Fruit fly (Drosophila melanogaster): ENCODE results near the gene UK114.

UK114 gene

dm6 chr2L:15318801-15319200 lies 43.9 kb upstream of the UK114 start, which contains the start of gene nht:
nht (minus strand) TSS chr2L:15318901.
- TF ChIP-seq lola (GFP tag; optimal IDR thresholded peaks at IDR 0.05) (no peak), dl (GFP tag; optimal IDR thresholded peaks at IDR 0.05; ENCODE audit: insufficient read depth in 1 of 2, partially characterized antibody in 2 of 2) (no peak), pan (optimal IDR thresholded peaks at IDR 0.05) (no peak), jim (GFP tag; optimal IDR thresholded peaks at IDR 0.05) (no peak), Myc (optimal IDR thresholded peaks at IDR 0.05) (no peak)

dm6 chr2L:15316410-15316809 lies 41.5 kb upstream of the UK114 start:
- no peak for TF ChIP-seq Dfd (GFP tag; optimal IDR thresholded peaks at IDR 0.05)
- TF ChIP-seq Hr78 (GFP tag; optimal IDR thresholded peaks at IDR 0.05): no peak
- TF ChIP-seq psq (GFP tag; optimal IDR thresholded peaks at IDR 0.05): no peak

dm6 chr2L:15314903-15315302 lies 40.0 kb upstream of the UK114 start:
- peak; percentile 12 for TF ChIP-seq HLH106 (tag; optimal IDR thresholded peaks at IDR 0.05)
- TF ChIP-seq h (GFP tag; optimal IDR thresholded peaks at IDR 0.05): peak; percentile 4
- TF ChIP-seq OdsH (GFP tag; optimal IDR thresholded peaks at IDR 0.05): no peak
- no peak for TF ChIP-seq sage (GFP tag; optimal IDR thresholded peaks at IDR 0.05)
- TF ChIP-seq psq (GFP tag; optimal IDR thresholded peaks at IDR 0.05): no peak
- TF ChIP-seq GATAd (GFP tag; optimal IDR thresholded peaks at IDR 0.05): no peak
- no peak for TF ChIP-seq Mio (GFP tag; optimal IDR thresholded peaks at IDR 0.05)
- TF ChIP-seq Sp1 (GFP tag; optimal IDR thresholded peaks at IDR 0.05): no peak
- TF ChIP-seq N (GFP tag; optimal IDR thresholded peaks at IDR 0.05): no peak

- no peak for TF ChIP-seq CrebA (GFP tag; optimal IDR thresholded peaks at IDR 0.05; ENCODE audit: borderline replicate concordance)
- TF ChIP-seq OdsH (GFP tag; optimal IDR thresholded peaks at IDR 0.05): no peak
- TF ChIP-seq Mio (GFP tag; optimal IDR thresholded peaks at IDR 0.05): no peak
- no peak for TF ChIP-seq br (GFP tag; optimal IDR thresholded peaks at IDR 0.05)
- no peak for TF ChIP-seq rgr (GFP tag; optimal IDR thresholded peaks at IDR 0.05)
- no peak for TF ChIP-seq HLH106 (tag; optimal IDR thresholded peaks at IDR 0.05)
- no peak for TF ChIP-seq fru (GFP tag; optimal IDR thresholded peaks at IDR 0.05)
Measured at dm6 chr2L:15306802-15307201, 31.9 kb upstream of the UK114 start.

- TF ChIP-seq ey (GFP tag; optimal IDR thresholded peaks at IDR 0.05): peak; percentile 23
- TF ChIP-seq Abd-B (GFP tag; optimal IDR thresholded peaks at IDR 0.05): no peak
- TF ChIP-seq Jra (GFP tag; optimal IDR thresholded peaks at IDR 0.05): peak; percentile 33
- TF ChIP-seq tai (GFP tag; optimal IDR thresholded peaks at IDR 0.05): no peak
- TF ChIP-seq psq (GFP tag; optimal IDR thresholded peaks at IDR 0.05): peak; percentile 68
- peak; percentile 54 for TF ChIP-seq br (GFP tag; optimal IDR thresholded peaks at IDR 0.05)
- TF ChIP-seq Rel (GFP tag; optimal IDR thresholded peaks at IDR 0.05): no peak
- no peak for TF ChIP-seq Rel (tag; optimal IDR thresholded peaks at IDR 0.05)
- no peak for TF ChIP-seq Dfd (GFP tag; optimal IDR thresholded peaks at IDR 0.05)
- TF ChIP-seq OdsH (GFP tag; optimal IDR thresholded peaks at IDR 0.05): peak; percentile 69
- TF ChIP-seq CrebA (GFP tag; optimal IDR thresholded peaks at IDR 0.05; ENCODE audit: borderline replicate concordance): no peak
- TF ChIP-seq Myc (optimal IDR thresholded peaks at IDR 0.05): no peak
- TF ChIP-seq jim (GFP tag; optimal IDR thresholded peaks at IDR 0.05): no peak
- TF ChIP-seq Hr83 (GFP tag; optimal IDR thresholded peaks at IDR 0.05; ENCODE audit: poor library complexity, severe bottlenecking): no peak
- TF ChIP-seq HLH106 (tag; optimal IDR thresholded peaks at IDR 0.05): peak; percentile 63
- TF ChIP-seq sage (GFP tag; optimal IDR thresholded peaks at IDR 0.05): no peak
- TF ChIP-seq pan (optimal IDR thresholded peaks at IDR 0.05): no peak
- TF ChIP-seq N (GFP tag; optimal IDR thresholded peaks at IDR 0.05): no peak
- peak; percentile 38 for TF ChIP-seq dmrt93B (GFP tag; optimal IDR thresholded peaks at IDR 0.05)
- no peak for TF ChIP-seq Vsx2 (GFP tag; optimal IDR thresholded peaks at IDR 0.05; ENCODE audit: partially characterized antibody)
- peak; percentile 28 for TF ChIP-seq Hnf4 (GFP tag; optimal IDR thresholded peaks at IDR 0.05)
- peak; percentile 74 for TF ChIP-seq h (GFP tag; optimal IDR thresholded peaks at IDR 0.05)
- TF ChIP-seq Hr78 (GFP tag; optimal IDR thresholded peaks at IDR 0.05): no peak
- TF ChIP-seq GATAd (GFP tag; optimal IDR thresholded peaks at IDR 0.05): no peak
- TF ChIP-seq sv (GFP tag; optimal IDR thresholded peaks at IDR 0.05): no peak
- no peak for TF ChIP-seq Dif (GFP tag; optimal IDR thresholded peaks at IDR 0.05; ENCODE audit: partially characterized antibody)
- peak; percentile 62 for TF ChIP-seq woc (GFP tag; optimal IDR thresholded peaks at IDR 0.05)
- TF ChIP-seq dl (GFP tag; optimal IDR thresholded peaks at IDR 0.05; ENCODE audit: insufficient read depth in 1 of 2, partially characterized antibody in 2 of 2): no peak
- no peak for TF ChIP-seq lola (GFP tag; optimal IDR thresholded peaks at IDR 0.05)
- no peak for TF ChIP-seq brk (GFP tag; optimal IDR thresholded peaks at IDR 0.05)
- TF ChIP-seq CG9705 (GFP tag; optimal IDR thresholded peaks at IDR 0.05): no peak
- TF ChIP-seq fru (GFP tag; optimal IDR thresholded peaks at IDR 0.05): peak; percentile 76
- peak in 1 of 2 experiments; percentile 67 for TF ChIP-seq foxo (GFP tag; optimal IDR thresholded peaks at IDR 0.05)
- TF ChIP-seq Sp1 (GFP tag; optimal IDR thresholded peaks at IDR 0.05): peak; percentile 72
- peak; percentile 53 for TF ChIP-seq rgr (GFP tag; optimal IDR thresholded peaks at IDR 0.05)
- TF ChIP-seq dsf (GFP tag; optimal IDR thresholded peaks at IDR 0.05; ENCODE audit: borderline replicate concordance): no peak
- no peak for TF ChIP-seq usp (GFP tag; optimal IDR thresholded peaks at IDR 0.05)
- TF ChIP-seq Mio (GFP tag; optimal IDR thresholded peaks at IDR 0.05): no peak
- no peak for TF ChIP-seq CG32264 (GFP tag; optimal IDR thresholded peaks at IDR 0.05)
Measured at dm6 chr2L:15304359-15304758, 29.5 kb upstream of the UK114 start.

Measured in whole organism, wandering third instar larva.